Fruit fly (Drosophila melanogaster): ENCODE results near the gene TwdlX.

TwdlX gene

dm6 chrX:16691440-16691839, 39.5 kb upstream of the TwdlX start:
- TF ChIP-seq EcR (GFP tag; optimal IDR thresholded peaks at IDR 0.05) (no peak), CG9948 (tag; optimal IDR thresholded peaks at IDR 0.05) (peak; percentile 61), gl (tag; optimal IDR thresholded peaks at IDR 0.05) (peak; percentile 43), Pif1B (GFP tag; optimal IDR thresholded peaks at IDR 0.05) (peak; percentile 65), CG8301 (tag; optimal IDR thresholded peaks at IDR 0.05) (peak; percentile 79), D1 (tag; optimal IDR thresholded peaks at IDR 0.05) (no peak), CG8159 (tag; optimal IDR thresholded peaks at IDR 0.05) (peak; percentile 62), CG34367 (tag; optimal IDR thresholded peaks at IDR 0.05) (peak; percentile 68), CG12605 (GFP tag; IDR thresholded peaks at IDR 0.05) (peak; percentile 87), CG13204 (GFP tag; optimal IDR thresholded peaks at IDR 0.05) (no peak), CG17806 (tag; optimal IDR thresholded peaks at IDR 0.05) (peak; percentile 62), Snoo (tag; optimal IDR thresholded peaks at IDR 0.05) (peak; percentile 48), CG10348 (GFP tag; IDR thresholded peaks at IDR 0.05) (peak; percentile 19; the same call in 1 of the 2 replicates), CG14655 (GFP tag; optimal IDR thresholded peaks at IDR 0.05) (peak; percentile 81), rn (GFP tag; IDR thresholded peaks at IDR 0.05) (peak; percentile 66), Ets98B (GFP tag; IDR thresholded peaks at IDR 0.05) (peak; percentile 90), Pif1A (GFP tag; optimal IDR thresholded peaks at IDR 0.05) (peak; percentile 77), CG32121 (GFP tag; IDR thresholded peaks at IDR 0.05) (peak; percentile 90), CG4496 (GFP tag; IDR thresholded peaks at IDR 0.05) (peak; percentile 95), CG15710 (tag; optimal IDR thresholded peaks at IDR 0.05) (peak; percentile 74), fd96Ca (GFP tag; IDR thresholded peaks at IDR 0.05) (peak; percentile 90)

DNA sequence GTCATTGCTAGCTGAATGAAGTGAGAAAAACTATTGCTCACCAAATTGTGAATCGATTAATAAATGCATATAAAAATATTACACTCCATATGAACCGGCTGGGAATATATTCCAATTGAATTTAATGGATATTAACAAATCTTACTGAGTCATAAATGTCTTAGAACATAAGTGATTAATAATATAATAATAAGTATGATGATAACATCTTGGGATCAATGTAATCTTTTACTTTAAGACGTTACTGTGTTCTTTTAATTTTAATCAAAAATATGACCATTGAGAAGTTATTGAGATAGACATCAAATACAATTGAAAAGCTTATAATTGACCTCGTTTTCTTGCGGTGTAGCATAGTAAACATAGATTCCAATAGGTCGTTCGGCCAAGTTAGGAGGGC, 38.6 kb upstream of the TwdlX start:
- TF ChIP-seq CG9948 (tag; optimal IDR thresholded peaks at IDR 0.05) (no peak), CG4496 (GFP tag; IDR thresholded peaks at IDR 0.05) (no peak), Ets98B (GFP tag; IDR thresholded peaks at IDR 0.05) (no peak), EcR (GFP tag; optimal IDR thresholded peaks at IDR 0.05) (no peak), Snoo (tag; optimal IDR thresholded peaks at IDR 0.05) (no peak), CG12605 (GFP tag; IDR thresholded peaks at IDR 0.05) (no peak), rn (GFP tag; IDR thresholded peaks at IDR 0.05) (no peak), Pif1A (GFP tag; optimal IDR thresholded peaks at IDR 0.05) (no peak), fd96Ca (GFP tag; IDR thresholded peaks at IDR 0.05) (no peak), CG14655 (GFP tag; optimal IDR thresholded peaks at IDR 0.05) (no peak), CG32121 (GFP tag; IDR thresholded peaks at IDR 0.05) (no peak), CG17806 (tag; optimal IDR thresholded peaks at IDR 0.05) (no peak), CG15710 (tag; optimal IDR thresholded peaks at IDR 0.05) (no peak), CG10348 (GFP tag; IDR thresholded peaks at IDR 0.05) (no peak), CG13204 (GFP tag; optimal IDR thresholded peaks at IDR 0.05) (no peak), CG8159 (tag; optimal IDR thresholded peaks at IDR 0.05) (no peak), CG8301 (tag; optimal IDR thresholded peaks at IDR 0.05) (no peak)

- TF ChIP-seq CG4496 (GFP tag; IDR thresholded peaks at IDR 0.05) (0 out of 3 replicates have a peak, but pooled peaks have one; percentile 25), CG32121 (GFP tag; IDR thresholded peaks at IDR 0.05) (no peak), CG13204 (GFP tag; optimal IDR thresholded peaks at IDR 0.05) (peak; percentile 55)
These were observed 37.0 kb upstream of the TwdlX start for dm6 chrX:16693805-16694387.

DNA sequence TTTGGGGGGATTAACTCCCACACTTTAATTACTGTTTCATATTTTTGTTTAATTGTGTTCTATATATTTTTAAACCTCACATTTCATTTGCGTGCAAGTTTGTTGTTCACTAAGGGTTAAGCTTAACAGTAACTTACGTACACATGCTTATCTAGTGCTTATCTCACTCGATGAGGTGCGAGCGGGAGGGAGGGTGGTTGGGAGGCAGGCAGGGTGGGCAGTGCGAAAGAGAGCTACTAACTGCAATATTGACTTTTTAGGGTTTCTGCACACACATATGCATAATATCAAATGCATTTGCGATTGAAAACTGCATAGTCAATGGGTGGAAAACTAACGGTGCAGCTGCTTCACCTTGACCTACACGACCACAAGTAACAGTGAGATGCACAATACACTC, 36.4 kb upstream of the TwdlX start:
- TF ChIP-seq CG14655 (GFP tag; optimal IDR thresholded peaks at IDR 0.05) (peak; percentile 9), CG10348 (GFP tag; IDR thresholded peaks at IDR 0.05) (no peak), CG32121 (GFP tag; IDR thresholded peaks at IDR 0.05) (no peak), EcR (GFP tag; optimal IDR thresholded peaks at IDR 0.05) (no peak), CG15710 (tag; optimal IDR thresholded peaks at IDR 0.05) (no peak), fd96Ca (GFP tag; IDR thresholded peaks at IDR 0.05) (no peak), Snoo (tag; optimal IDR thresholded peaks at IDR 0.05) (no peak)

DNA sequence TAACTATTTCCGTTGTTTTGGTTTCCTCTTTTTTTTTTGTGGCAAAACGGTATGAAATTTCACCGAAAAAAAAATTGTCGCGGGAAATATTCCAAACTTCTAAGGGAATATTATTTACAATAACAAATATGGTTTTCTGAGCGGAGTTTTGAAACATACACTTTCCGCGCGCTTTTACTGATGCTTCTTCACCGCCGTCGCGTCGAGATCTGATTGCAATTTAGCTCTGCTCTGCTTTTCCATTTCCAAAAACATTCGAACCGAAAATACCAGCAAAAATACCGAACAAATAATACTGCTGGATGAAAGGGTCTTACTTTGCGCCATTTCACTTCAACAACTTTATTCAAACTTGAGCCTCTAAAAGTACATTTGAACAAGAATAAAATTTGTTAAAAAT, 35.9 kb upstream of the TwdlX start, which contains the start of gene Septin4:
Gene Septin4, minus strand, starts transcription at position 215 of the 400 bp plus-strand sequence.
- TF ChIP-seq CG4496 (GFP tag; IDR thresholded peaks at IDR 0.05): 0 out of 3 replicates have a peak, but pooled peaks have one; percentile 28
- no peak for TF ChIP-seq CG17806 (tag; optimal IDR thresholded peaks at IDR 0.05)

DNA sequence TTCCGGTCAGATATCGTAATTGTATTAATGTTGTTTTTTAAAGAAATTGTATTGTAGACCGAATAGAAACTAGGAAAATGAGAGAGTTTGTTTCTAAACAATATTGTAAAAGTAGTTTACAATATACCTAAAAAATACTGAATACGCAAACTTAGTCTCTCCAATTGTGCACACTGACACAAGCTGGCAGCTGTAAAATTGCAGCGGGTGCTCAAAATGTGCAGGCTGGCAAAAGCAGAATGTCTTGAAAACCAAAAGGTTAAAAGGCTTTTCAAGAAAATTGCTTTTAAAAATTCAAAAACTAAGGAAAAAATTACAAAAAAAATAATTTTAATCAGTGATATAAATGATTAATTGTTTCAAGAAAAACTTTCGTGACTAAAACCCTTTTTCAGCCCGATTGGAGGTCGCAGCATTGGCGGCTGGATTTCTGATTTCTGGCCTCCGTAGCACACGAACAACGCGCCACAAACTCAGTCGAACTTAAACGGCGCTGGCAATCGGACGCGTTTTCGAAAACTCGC, 35.2 kb upstream of the TwdlX start, which contains the start of gene CG4678:
Gene CG4678, plus strand, starts transcription at position 474 of the 524 bp plus-strand sequence.
- TF ChIP-seq CG14655 (GFP tag; optimal IDR thresholded peaks at IDR 0.05) (no peak), CG4496 (GFP tag; IDR thresholded peaks at IDR 0.05) (no peak), CG9948 (tag; optimal IDR thresholded peaks at IDR 0.05) (no peak), fd96Ca (GFP tag; IDR thresholded peaks at IDR 0.05) (no peak), CG10348 (GFP tag; IDR thresholded peaks at IDR 0.05) (no peak), EcR (GFP tag; optimal IDR thresholded peaks at IDR 0.05) (no peak), CG13204 (GFP tag; optimal IDR thresholded peaks at IDR 0.05) (no peak), rn (GFP tag; IDR thresholded peaks at IDR 0.05) (no peak), CG17806 (tag; optimal IDR thresholded peaks at IDR 0.05) (no peak), Pif1A (GFP tag; optimal IDR thresholded peaks at IDR 0.05) (no peak), CG32121 (GFP tag; IDR thresholded peaks at IDR 0.05) (no peak)
